Fruit fly (Drosophila melanogaster): ENCODE data around the gene ed.

- TF ChIP-seq CG6683 (GFP tag; optimal IDR thresholded peaks at IDR 0.05): no peak
- no peak for TF ChIP-seq CG3838 (GFP tag; optimal IDR thresholded peaks at IDR 0.05)
- no peak for TF ChIP-seq CG4617 (GFP tag; optimal IDR thresholded peaks at IDR 0.05; ENCODE audit: borderline replicate concordance)
- TF ChIP-seq Xbp1 (GFP tag; optimal IDR thresholded peaks at IDR 0.05): no peak
- TF ChIP-seq CG8089 (GFP tag; optimal IDR thresholded peaks at IDR 0.05): no peak
- TF ChIP-seq gem (tag; optimal IDR thresholded peaks at IDR 0.05): no peak
- no peak for TF ChIP-seq vvl (GFP tag; IDR thresholded peaks at IDR 0.05)
- no peak for TF ChIP-seq CG32767 (GFP tag; IDR thresholded peaks at IDR 0.05)
- TF ChIP-seq onecut (GFP tag; IDR thresholded peaks at IDR 0.05): no peak
Measured at dm6 chr2L:3991638-3992037, 39.5 kb upstream of the ed start, which contains the start of gene fred.
